Worm (Caenorhabditis elegans) whole organism, late embryonic: Measurements from ENCODE around the gene str-16.

ENCODE experiments used
- ama-1 ChIP-seq: fragments of 150-350 bp; optimal IDR thresholded peaks from 2 replicates; lab custom pipeline; 2014
- hlh-15 ChIP-seq: sonication (generic microtip); optimal IDR thresholded peaks from 2 replicates; lab custom pipeline; 2016; ENCODE audit warnings: missing genetic modification characterization, missing compliant biosample characterization
- lim-6 ChIP-seq: sonication (generic microtip); optimal IDR thresholded peaks from 2 replicates; lab custom pipeline; 2016; ENCODE audit warnings: missing genetic modification characterization, missing compliant biosample characterization
- nfya-1 ChIP-seq: sonication (generic microtip); optimal IDR thresholded peaks from 2 replicates; lab custom pipeline; 2017; ENCODE audit warnings: missing genetic modification characterization, mild to moderate bottlenecking, missing compliant biosample characterization, antibody characterized with exemption, moderate library complexity
- pax-1 ChIP-seq: fragments of 150-350 bp; optimal IDR thresholded peaks from 2 replicates; lab custom pipeline; 2014; ENCODE audit warnings: missing biosample characterization, missing genetic modification characterization

DNA sequence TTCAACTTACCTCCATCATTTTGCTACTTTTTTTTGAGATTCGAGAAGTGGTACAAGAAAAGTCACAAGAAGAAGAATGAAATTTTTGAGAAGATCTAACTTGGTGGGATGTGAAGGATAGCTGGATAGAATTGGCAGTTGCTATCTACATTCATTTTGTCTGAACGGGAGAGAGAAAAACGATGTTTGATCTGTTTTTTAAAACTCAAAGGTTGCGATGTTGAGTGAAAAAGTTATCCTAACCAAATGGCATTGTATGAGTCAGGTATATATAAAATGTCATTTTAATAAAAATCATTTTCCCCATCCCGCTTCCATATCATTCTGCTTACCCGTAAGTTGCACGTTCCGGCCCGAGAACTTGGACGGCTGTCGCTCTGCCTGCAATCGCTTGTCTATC, 52.6 kb downstream of the str-16 start, which contains the start of gene F35F10.6:
- TF ChIP-seq ama-1 (lab: Kevin White, UChicago): no peak
- TF ChIP-seq pax-1 (tag; lab: Kevin White, UChicago): no peak
- TF ChIP-seq lim-6: no peak
- TF ChIP-seq nfya-1 (tag; lab: Kevin White, UChicago): no peak
- no peak for TF ChIP-seq hlh-15 (tag; lab: Kevin White, UChicago)
